Worm (Caenorhabditis elegans) whole organism, young adult: Measurements from ENCODE around the gene zmp-5.

Experiments
- F37B4.10 ChIP-seq: fragments of 200-800 bp; sonication (Bioruptor generic); IDR thresholded peaks from 2 replicates; pipeline ENCODE4 v1.3.6; 2022; ENCODE audit warnings: missing genetic modification characterization, missing compliant biosample characterization
- F55B11.4 ChIP-seq: sonication (generic microtip); optimal IDR thresholded peaks from 2 replicates; lab custom pipeline; 2016; ENCODE audit warnings: missing compliant biosample characterization, missing genetic modification characterization, borderline replicate concordance; ENCODE audit not compliant: insufficient read depth
- K12H6.12 ChIP-seq: fragments of 200-800 bp; sonication (Bioruptor generic); optimal IDR thresholded peaks from 2 replicates; lab custom pipeline; 2018; ENCODE audit warnings: mild to moderate bottlenecking, missing genetic modification characterization, missing compliant biosample characterization
- Y53F4B.3 ChIP-seq: fragments of 200-800 bp; sonication (Bioruptor generic); IDR thresholded peaks from 2 replicates; pipeline ENCODE4 v1.3.6; 2022; ENCODE audit warnings: missing genetic modification reagents, missing genetic modification characterization, missing compliant biosample characterization
- Y53G8AR.9 ChIP-seq: fragments of 200-800 bp; sonication (Bioruptor generic); conservative IDR thresholded peaks from 2 replicates; pipeline ENCODE4 v1.3.6; 2022; ENCODE audit warnings: missing genetic modification reagents, missing genetic modification characterization, missing compliant biosample characterization
- Y79H2A.3 ChIP-seq: fragments of 200-800 bp; sonication (Bioruptor generic); conservative IDR thresholded peaks from 2 replicates; pipeline ENCODE4 v1.3.6; 2022; ENCODE audit warnings: missing genetic modification reagents, missing genetic modification characterization, missing compliant biosample characterization
- aptf-3 ChIP-seq: fragments of 200-800 bp; sonication (Bioruptor generic); IDR thresholded peaks from 2 replicates; pipeline ENCODE4 v1.3.6; 2022; ENCODE audit warnings: missing genetic modification characterization, missing compliant biosample characterization
- atf-7 ChIP-seq: sonication (generic microtip); optimal IDR thresholded peaks from 2 replicates; lab custom pipeline; 2017; ENCODE audit warnings: mild to moderate bottlenecking, missing genetic modification characterization, missing compliant biosample characterization
- attf-5 ChIP-seq: fragments of 200-800 bp; sonication (Bioruptor generic); optimal IDR thresholded peaks from 2 replicates; lab custom pipeline; 2018; ENCODE audit warnings: mild to moderate bottlenecking, missing genetic modification characterization, missing compliant biosample characterization
- bed-1 ChIP-seq: fragments of 200-800 bp; sonication (Bioruptor generic); IDR thresholded peaks from 2 replicates; pipeline ENCODE4 v1.3.6; 2022; ENCODE audit warnings: missing genetic modification reagents, missing genetic modification characterization, missing compliant biosample characterization
- bed-2 ChIP-seq: fragments of 200-800 bp; sonication (Bioruptor generic); IDR thresholded peaks from 2 replicates; pipeline ENCODE4 v1.3.6; 2022; ENCODE audit warnings: missing genetic modification reagents, missing genetic modification characterization, missing compliant biosample characterization
- ceh-40 ChIP-seq: fragments of 200-800 bp; sonication (Bioruptor generic); IDR thresholded peaks from 2 replicates; pipeline ENCODE4 v1.3.6; 2022; ENCODE audit warnings: missing genetic modification characterization, missing compliant biosample characterization
- ceh-58 ChIP-seq: fragments of 200-800 bp; sonication (Bioruptor generic); IDR thresholded peaks from 2 replicates; pipeline ENCODE4 v1.3.6; 2022; ENCODE audit warnings: missing genetic modification characterization, missing compliant biosample characterization
- ceh-79 ChIP-seq: sonication (generic microtip); optimal IDR thresholded peaks from 2 replicates; lab custom pipeline; 2017; ENCODE audit warnings: mild to moderate bottlenecking, missing genetic modification characterization, missing compliant biosample characterization
- dpff-1 ChIP-seq: sonication (generic microtip); optimal IDR thresholded peaks from 2 replicates; lab custom pipeline; 2017; ENCODE audit warnings: mild to moderate bottlenecking, missing genetic modification characterization, missing compliant biosample characterization
- dpl-1 ChIP-seq: fragments of 150-350 bp; optimal IDR thresholded peaks from 2 replicates; lab custom pipeline; 2014; ENCODE audit warnings: missing biosample characterization, missing genetic modification reagents, missing genetic modification characterization
- egl-18 ChIP-seq: fragments of 200-800 bp; sonication (Bioruptor generic); IDR thresholded peaks from 2 replicates; pipeline ENCODE4 v1.3.6; 2022; ENCODE audit warnings: missing genetic modification reagents, missing genetic modification characterization, missing compliant biosample characterization
- egl-44 ChIP-seq: fragments of 200-800 bp; sonication (Bioruptor generic); IDR thresholded peaks from 2 replicates; pipeline ENCODE4 v1.3.6; 2022; ENCODE audit warnings: missing genetic modification reagents, missing genetic modification characterization, missing compliant biosample characterization
- egrh-3 ChIP-seq: fragments of 200-800 bp; sonication (Bioruptor generic); IDR thresholded peaks from 2 replicates; pipeline ENCODE4 v1.3.6; 2022; ENCODE audit warnings: missing genetic modification reagents, missing genetic modification characterization, missing compliant biosample characterization
- ets-4 ChIP-seq: fragments of 200-800 bp; sonication (Bioruptor generic); optimal IDR thresholded peaks from 2 replicates; lab custom pipeline; 2018; ENCODE audit warnings: mild to moderate bottlenecking, missing genetic modification characterization, missing compliant biosample characterization
- gei-17 ChIP-seq: fragments of 200-800 bp; sonication (Bioruptor generic); optimal IDR thresholded peaks from 2 replicates; lab custom pipeline; 2018; ENCODE audit warnings: mild to moderate bottlenecking, missing genetic modification characterization, missing compliant biosample characterization
- him-1 ChIP-seq: sonication (generic microtip); optimal IDR thresholded peaks from 2 replicates; lab custom pipeline; 2016; ENCODE audit warnings: missing genotype, missing genetic modification reagents, missing genetic modification characterization, missing compliant biosample characterization
- hlh-12 ChIP-seq: sonication (generic microtip); optimal IDR thresholded peaks from 2 replicates; lab custom pipeline; 2016; ENCODE audit warnings: missing genetic modification characterization, missing compliant biosample characterization
- hmg-20 ChIP-seq: fragments of 200-800 bp; sonication (Bioruptor generic); IDR thresholded peaks from 2 replicates; pipeline ENCODE4 v1.3.6; 2022; ENCODE audit warnings: missing genetic modification reagents, missing genetic modification characterization, missing compliant biosample characterization
- hsf-1 ChIP-seq: fragments of 200-800 bp; sonication (Bioruptor generic); IDR thresholded peaks from 2 replicates; pipeline ENCODE4 v1.3.6; 2022; ENCODE audit warnings: missing genetic modification reagents, missing genetic modification characterization, missing compliant biosample characterization
- let-526 ChIP-seq: fragments of 200-800 bp; sonication (Bioruptor generic); IDR thresholded peaks from 2 replicates; pipeline ENCODE4 v1.3.6; 2022; ENCODE audit warnings: missing genetic modification reagents, missing genetic modification characterization, missing compliant biosample characterization
- lin-54 ChIP-seq: fragments of 200-800 bp; sonication (Bioruptor generic); optimal IDR thresholded peaks from 2 replicates; lab custom pipeline; 2018; ENCODE audit warnings: mild to moderate bottlenecking, missing genetic modification characterization, missing compliant biosample characterization
- lsl-1 ChIP-seq: fragments of 200-800 bp; sonication (Bioruptor generic); optimal IDR thresholded peaks from 2 replicates; lab custom pipeline; 2018; ENCODE audit warnings: mild to moderate bottlenecking, missing genetic modification characterization, moderate library complexity, missing compliant biosample characterization
- lsy-27 ChIP-seq: sonication (generic microtip); optimal IDR thresholded peaks from 2 replicates; lab custom pipeline; 2017; ENCODE audit warnings: missing genetic modification characterization, mild to moderate bottlenecking, missing compliant biosample characterization, antibody characterized with exemption, missing genotype, borderline replicate concordance; ENCODE audit not compliant: insufficient read depth
- madf-10 ChIP-seq: sonication (generic microtip); optimal IDR thresholded peaks from 2 replicates; lab custom pipeline; 2016; ENCODE audit warnings: mild to moderate bottlenecking, missing genetic modification characterization, missing compliant biosample characterization
- madf-3 ChIP-seq: fragments of 200-800 bp; sonication (Bioruptor generic); IDR thresholded peaks from 2 replicates; pipeline ENCODE4 v1.3.6; 2022; ENCODE audit warnings: missing genetic modification reagents, missing genetic modification characterization, missing compliant biosample characterization
- mcd-1 ChIP-seq: fragments of 200-800 bp; sonication (Bioruptor generic); IDR thresholded peaks from 2 replicates; pipeline ENCODE4 v1.3.6; 2022; ENCODE audit warnings: missing genetic modification reagents, missing genetic modification characterization, missing compliant biosample characterization
- mes-4 ChIP-seq: sonication (generic microtip); optimal IDR thresholded peaks from 2 replicates; lab custom pipeline; 2016; ENCODE audit warnings: missing genotype, missing genetic modification characterization, missing compliant biosample characterization
- nfyb-1 ChIP-seq: fragments of 200-800 bp; sonication (Bioruptor generic); IDR thresholded peaks from 2 replicates; pipeline ENCODE4 v1.3.6; 2022; ENCODE audit warnings: missing genetic modification reagents, missing genetic modification characterization, missing compliant biosample characterization
- nhr-179 ChIP-seq: sonication (generic microtip); optimal IDR thresholded peaks from 2 replicates; lab custom pipeline; 2016; ENCODE audit warnings: mild to moderate bottlenecking, missing genetic modification characterization, missing compliant biosample characterization
- pha-4 ChIP-seq: fragments of 150-350 bp; sonication (generic microtip); optimal IDR thresholded peaks from 2 replicates; lab custom pipeline; 2014; ENCODE audit warnings: missing biosample characterization, missing genetic modification reagents, missing genetic modification characterization
- rec-8 ChIP-seq, 2 experiments: sonication (generic microtip); optimal IDR thresholded peaks; 2 replicates each; lab custom pipeline; 2016; ENCODE audit warnings: mild to moderate bottlenecking in 2 of 2, missing genetic modification characterization in 2 of 2, missing genetic modification reagents in 2 of 2, missing genotype in 2 of 2, missing biosample characterization in 1 of 2, missing compliant biosample characterization in 1 of 2, moderate library complexity in 1 of 2
- repo-1 ChIP-seq: sonication (generic microtip); optimal IDR thresholded peaks from 2 replicates; lab custom pipeline; 2017; ENCODE audit warnings: mild to moderate bottlenecking, missing genetic modification characterization, missing compliant biosample characterization
- sdz-38 ChIP-seq: sonication (generic microtip); optimal IDR thresholded peaks from 2 replicates; lab custom pipeline; 2016; ENCODE audit warnings: missing genotype, missing genetic modification characterization, missing compliant biosample characterization
- somi-1 ChIP-seq: fragments of 200-800 bp; sonication (Bioruptor generic); optimal IDR thresholded peaks from 2 replicates; lab custom pipeline; 2018; ENCODE audit warnings: mild to moderate bottlenecking, missing genetic modification characterization, missing compliant biosample characterization
- sptf-2 ChIP-seq: fragments of 200-800 bp; sonication (Bioruptor generic); optimal IDR thresholded peaks from 2 replicates; lab custom pipeline; 2018; ENCODE audit warnings: mild to moderate bottlenecking, missing genetic modification characterization, missing compliant biosample characterization
- zfh-2 ChIP-seq: fragments of 200-800 bp; sonication (Bioruptor generic); conservative IDR thresholded peaks from 2 replicates; pipeline ENCODE4 v1.3.6; 2022; ENCODE audit warnings: missing genetic modification reagents, missing genetic modification characterization, missing compliant biosample characterization
- ztf-18 ChIP-seq: sonication (generic microtip); optimal IDR thresholded peaks from 2 replicates; lab custom pipeline; 2016; ENCODE audit warnings: missing genotype, mild to moderate bottlenecking, missing genetic modification characterization, missing compliant biosample characterization
- ztf-22 ChIP-seq: fragments of 200-800 bp; sonication (Bioruptor generic); optimal IDR thresholded peaks from 2 replicates; lab custom pipeline; 2018; ENCODE audit warnings: mild to moderate bottlenecking, missing genetic modification characterization, moderate library complexity, missing compliant biosample characterization
- ztf-25 ChIP-seq: fragments of 200-800 bp; sonication (Bioruptor generic); IDR thresholded peaks from 2 replicates; pipeline ENCODE4 v1.3.6; 2022; ENCODE audit warnings: missing genetic modification reagents, missing genetic modification characterization, missing compliant biosample characterization
- ztf-26 ChIP-seq: sonication (generic microtip); optimal IDR thresholded peaks from 2 replicates; lab custom pipeline; 2017; ENCODE audit warnings: missing genetic modification characterization, missing compliant biosample characterization
- ztf-3 ChIP-seq: fragments of 200-800 bp; sonication (Bioruptor generic); optimal IDR thresholded peaks from 2 replicates; lab custom pipeline; 2018; ENCODE audit warnings: mild to moderate bottlenecking, missing genetic modification characterization, missing compliant biosample characterization

The zmp-5 gene

ce11 chrX:12635010-12635409, 11.9 kb upstream of the zmp-5 start (continued):
- TF ChIP-seq mes-4 (tag; lab: Kevin White, UChicago): no peak
- no peak for TF ChIP-seq hsf-1 (GFP tag; lab: Robert Waterston, UW)
- TF ChIP-seq hmg-20 (GFP tag; lab: Robert Waterston, UW): no peak
- TF ChIP-seq mcd-1: peak; percentile 78
- TF ChIP-seq ztf-18 (tag; lab: Kevin White, UChicago): no peak
- TF ChIP-seq bed-2 (GFP tag; lab: Robert Waterston, UW): no peak
- no peak for TF ChIP-seq ets-4 (GFP tag; lab: Kevin White, UChicago)
- TF ChIP-seq dpff-1 (tag; lab: Kevin White, UChicago): no peak
- no peak for TF ChIP-seq nfyb-1
- TF ChIP-seq F37B4.10 (GFP tag; lab: Robert Waterston, UW): no peak
- no peak for TF ChIP-seq madf-3 (GFP tag; lab: Robert Waterston, UW)
- TF ChIP-seq ztf-25 (GFP tag; lab: Robert Waterston, UW): no peak
- no peak for TF ChIP-seq ztf-26
- TF ChIP-seq gei-17: no peak
- no peak for TF ChIP-seq ztf-3 (GFP tag; lab: Kevin White, UChicago)
- no peak for TF ChIP-seq F55B11.4 (tag; lab: Kevin White, UChicago)
- TF ChIP-seq hlh-12 (tag; lab: Kevin White, UChicago): no peak
- TF ChIP-seq lsy-27: no peak
- no peak for TF ChIP-seq Y53G8AR.9 (GFP tag; lab: Robert Waterston, UW)
- no peak for TF ChIP-seq rec-8 (tag; optimal IDR thresholded peaks at IDR 0.05; lab: Kevin White, UChicago)
- no peak for TF ChIP-seq atf-7 (tag; lab: Kevin White, UChicago)
- no peak for TF ChIP-seq zfh-2 (GFP tag; lab: Robert Waterston, UW)
- no peak for TF ChIP-seq lsl-1 (GFP tag; lab: Kevin White, UChicago)
- no peak for TF ChIP-seq nhr-179 (tag; lab: Kevin White, UChicago)
- TF ChIP-seq somi-1: no peak
- TF ChIP-seq bed-1 (GFP tag; lab: Robert Waterston, UW): no peak
- peak; percentile 12 for TF ChIP-seq lin-54 (GFP tag; lab: Kevin White, UChicago)

DNA sequence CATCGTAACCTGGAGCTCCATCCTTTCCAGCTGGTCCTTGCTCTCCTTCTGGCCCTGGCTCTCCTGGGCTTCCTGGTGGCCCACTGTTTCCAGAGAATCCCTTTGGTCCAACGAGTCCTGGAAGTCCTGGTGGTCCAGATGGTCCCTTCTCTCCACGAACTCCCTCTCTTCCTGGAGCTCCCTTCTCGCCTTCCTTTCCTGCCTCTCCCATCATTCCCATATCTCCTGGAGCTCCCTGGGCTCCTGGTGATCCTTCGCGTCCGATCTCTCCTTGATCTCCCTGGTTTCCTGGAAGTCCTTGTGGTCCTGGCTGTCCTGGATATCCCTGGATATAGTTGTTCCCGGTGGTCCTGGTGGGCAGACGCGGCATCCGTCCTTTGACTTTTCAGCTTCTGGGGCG, 10.7 kb upstream of the zmp-5 start:
- TF ChIP-seq let-526 (no peak), zfh-2 (GFP tag; lab: Robert Waterston, UW) (peak; percentile 80), dpl-1 (GFP tag; lab: Kevin White, UChicago) (no peak), bed-1 (GFP tag; lab: Robert Waterston, UW) (0 out of 2 replicates have a peak, but pooled peaks have one; percentile 15), K12H6.12 (tag; lab: Kevin White, UChicago) (no peak), attf-5 (GFP tag; lab: Kevin White, UChicago) (no peak), egrh-3 (peak; percentile 66; the same call in 1 of the 2 replicates), egl-18 (GFP tag; lab: Robert Waterston, UW) (0 out of 2 replicates have a peak, but pooled peaks have one; percentile 36)

ce11 chrX:12637978-12638377, 8.9 kb upstream of the zmp-5 start:
- TF ChIP-seq ztf-25 (GFP tag; lab: Robert Waterston, UW) (no peak), madf-10 (tag; lab: Kevin White, UChicago) (no peak), ztf-26 (no peak), egl-44 (no peak), him-1 (tag; lab: Kevin White, UChicago) (no peak), sdz-38 (no peak), sptf-2 (GFP tag; lab: Kevin White, UChicago) (no peak), ceh-79 (tag; lab: Kevin White, UChicago) (no peak), madf-3 (GFP tag; lab: Robert Waterston, UW) (no peak), repo-1 (tag; lab: Kevin White, UChicago) (no peak), ets-4 (GFP tag; lab: Kevin White, UChicago) (no peak), hlh-12 (tag; lab: Kevin White, UChicago) (no peak), ceh-58 (GFP tag; lab: Robert Waterston, UW) (no peak), aptf-3 (GFP tag; lab: Robert Waterston, UW) (no peak), Y79H2A.3 (GFP tag; lab: Robert Waterston, UW) (no peak), ceh-40 (GFP tag; lab: Robert Waterston, UW) (no peak), pha-4 (tag; lab: Kevin White, UChicago) (no peak), ztf-22 (GFP tag; lab: Kevin White, UChicago) (no peak), lsy-27 (no peak), Y53F4B.3 (GFP tag; lab: Robert Waterston, UW) (no peak)
